In genomic region chr3R:21863817-21864384, dm6 we compare ENCODE assay signal across 4 fruit fly cellular contexts.
TF ChIP-seq lines count a peak whose summit lies in the region.

No protein-coding gene starts in this region.

- TF ChIP-seq CTCF in whole organism, embryonic (GFP tag; optimal IDR thresholded peaks at IDR 0.05; lab: Kevin White, UChicago), result no peak

TF ChIP-seq in whole organism, embryonic, 481 proteins besides CTCF, POLR2A, EP300 and RAD21 (continues in another document):
- TF ChIP-seq CG43689 (GFP tag; IDR thresholded peaks at IDR 0.05; lab: Robert Waterston, UW) (no peak), CG2712 (tag; optimal IDR thresholded peaks at IDR 0.05; lab: Kevin White, UChicago) (peak; percentile 21), her (GFP tag; optimal IDR thresholded peaks at IDR 0.05; lab: Kevin White, UChicago) (no peak), eyg (GFP tag; optimal IDR thresholded peaks at IDR 0.05; lab: Kevin White, UChicago) (no peak), Sry-β (GFP tag; optimal IDR thresholded peaks at IDR 0.05; lab: Kevin White, UChicago) (no peak), CG4404 (GFP tag; IDR thresholded peaks at IDR 0.05; lab: Robert Waterston, UW) (no peak), Dip2 (GFP tag; IDR thresholded peaks at IDR 0.05; lab: Robert Waterston, UW) (no peak), CG2202 (tag; optimal IDR thresholded peaks at IDR 0.05; lab: Kevin White, UChicago) (no peak), CG14710 (tag; optimal IDR thresholded peaks at IDR 0.05; lab: Kevin White, UChicago) (no peak), CG12219 (GFP tag; optimal IDR thresholded peaks at IDR 0.05; lab: Kevin White, UChicago) (no peak), sens (GFP tag; lab: Kevin White, UChicago) (peak; percentile 19), CG17802 (tag; optimal IDR thresholded peaks at IDR 0.05; lab: Kevin White, UChicago) (no peak), E2f1 (GFP tag; IDR thresholded peaks at IDR 0.05; lab: Robert Waterston, UW) (no peak), D19A (tag; optimal IDR thresholded peaks at IDR 0.05; lab: Kevin White, UChicago) (no peak), unpg (GFP tag; optimal IDR thresholded peaks at IDR 0.05; lab: Kevin White, UChicago) (peak; percentile 2), ATbp (GFP tag; optimal IDR thresholded peaks at IDR 0.05; lab: Kevin White, UChicago) (peak; percentile 14), bowl (GFP tag; IDR thresholded peaks at IDR 0.05; lab: Robert Waterston, UW) (peak; percentile 33; the same call in 1 of the 2 replicates), kay (GFP tag; optimal IDR thresholded peaks at IDR 0.05; lab: Kevin White, UChicago) (no peak), unc-4 (GFP tag; IDR thresholded peaks at IDR 0.05; lab: Robert Waterston, UW; ENCODE audit: partially characterized antibody) (no peak), CG12391 (tag; optimal IDR thresholded peaks at IDR 0.05; lab: Kevin White, UChicago) (peak; percentile 43), CG8388 (GFP tag; optimal IDR thresholded peaks at IDR 0.05; lab: Kevin White, UChicago) (no peak), lov (optimal IDR thresholded peaks at IDR 0.05; lab: Kevin White, UChicago) (no peak), lov (GFP tag; IDR thresholded peaks at IDR 0.05; lab: Robert Waterston, UW) (no peak), CG9797 (GFP tag; optimal IDR thresholded peaks at IDR 0.05; lab: Kevin White, UChicago) (no peak)

TF ChIP-seq in whole organism, prepupa, 60 proteins besides CTCF, POLR2A, EP300 and RAD21:
- TF ChIP-seq CG32006 (GFP tag; optimal IDR thresholded peaks at IDR 0.05; lab: Kevin White, UChicago) (peak; percentile 15), Smox (GFP tag; optimal IDR thresholded peaks at IDR 0.05; lab: Kevin White, UChicago) (no peak), svp (GFP tag; lab: Kevin White, UChicago) (peak; percentile 53), CG8119 (GFP tag; IDR thresholded peaks at IDR 0.05; lab: Robert Waterston, UW) (0 out of 3 replicates have a peak, but pooled peaks have one; percentile 38), CG11294 (GFP tag; IDR thresholded peaks at IDR 0.05; lab: Robert Waterston, UW) (no peak)

TF ChIP-seq in whole organism, pupa, 21 proteins besides CTCF, POLR2A, EP300 and RAD21:
- TF ChIP-seq CG32121 (GFP tag; IDR thresholded peaks at IDR 0.05; lab: Robert Waterston, UW) (0 out of 2 replicates have a peak, but pooled peaks have one; percentile 23), CG34367 (tag; optimal IDR thresholded peaks at IDR 0.05; lab: Kevin White, UChicago) (no peak), CG14655 (GFP tag; optimal IDR thresholded peaks at IDR 0.05; lab: Kevin White, UChicago) (peak; percentile 16), Snoo (tag; optimal IDR thresholded peaks at IDR 0.05; lab: Kevin White, UChicago) (no peak)

TF ChIP-seq in whole organism, wandering third instar larva, 38 proteins besides CTCF, POLR2A, EP300 and RAD21:
- TF ChIP-seq brk (GFP tag; optimal IDR thresholded peaks at IDR 0.05; lab: Kevin White, UChicago) (no peak), dmrt93B (GFP tag; optimal IDR thresholded peaks at IDR 0.05; lab: Kevin White, UChicago) (no peak), Rel (GFP tag; optimal IDR thresholded peaks at IDR 0.05; lab: Kevin White, UChicago) (no peak), Rel (tag; optimal IDR thresholded peaks at IDR 0.05; lab: Kevin White, UChicago) (peak; percentile 12)

Comparison
In these comparisons a context has a peak if more than half of its experiments do, and no peak if none do; other contexts are left out.
1. Of the 7 proteins assayed by ChIP-seq in both whole organism, embryonic and whole organism, prepupa: peak only in whole organism, embryonic: Sox102F; only in whole organism, prepupa: none; in both: none; in neither: 6.